Worm (Caenorhabditis elegans) whole organism, early embryonic: ENCODE data around the gene B0410.1.

Experiments used
- B0310.2 ChIP-seq: sonication (generic microtip); optimal IDR thresholded peaks from 2 replicates; lab custom pipeline; 2016; ENCODE audit warnings: mild to moderate bottlenecking, missing genetic modification characterization, missing compliant biosample characterization
- F13C5.2 ChIP-seq: sonication (generic microtip); optimal IDR thresholded peaks from 2 replicates; lab custom pipeline; 2017; ENCODE audit warnings: mild to moderate bottlenecking, missing genetic modification characterization, inconsistent platforms, missing compliant biosample characterization
- aly-1 ChIP-seq: sonication (generic microtip); optimal IDR thresholded peaks from 2 replicates; lab custom pipeline; 2016; ENCODE audit warnings: missing genetic modification characterization, missing compliant biosample characterization
- ama-1 ChIP-seq: fragments of 150-350 bp; optimal IDR thresholded peaks from 2 replicates; lab custom pipeline; 2014
- ceh-13 ChIP-seq: fragments of 200-800 bp; sonication (Bioruptor generic); optimal IDR thresholded peaks from 2 replicates; lab custom pipeline; 2018; ENCODE audit warnings: mild to moderate bottlenecking, missing genetic modification characterization, missing compliant biosample characterization
- ceh-36 ChIP-seq: sonication (generic microtip); optimal IDR thresholded peaks from 2 replicates; lab custom pipeline; 2016; ENCODE audit warnings: missing genetic modification characterization, inconsistent platforms, missing compliant biosample characterization
- ets-7 ChIP-seq: sonication (generic microtip); optimal IDR thresholded peaks from 2 replicates; lab custom pipeline; 2016; ENCODE audit warnings: missing genotype, missing genetic modification characterization, missing compliant biosample characterization
- flt-1 ChIP-seq: fragments of 200-800 bp; sonication (Bioruptor generic); IDR thresholded peaks from 2 replicates; pipeline ENCODE4 v1.3.6; 2022; ENCODE audit warnings: missing genetic modification characterization, missing compliant biosample characterization
- hmbx-1 ChIP-seq: sonication (generic microtip); optimal IDR thresholded peaks from 2 replicates; lab custom pipeline; 2016; ENCODE audit warnings: mild to moderate bottlenecking, missing genetic modification characterization, missing compliant biosample characterization
- hmg-4 ChIP-seq: fragments of 200-800 bp; sonication (Bioruptor generic); optimal IDR thresholded peaks from 2 replicates; lab custom pipeline; 2018; ENCODE audit warnings: mild to moderate bottlenecking, missing genetic modification characterization, missing compliant biosample characterization
- hnd-1 ChIP-seq: sonication (generic microtip); optimal IDR thresholded peaks from 2 replicates; lab custom pipeline; 2016; ENCODE audit warnings: missing genetic modification characterization, missing compliant biosample characterization
- pes-1 ChIP-seq: fragments of 200-800 bp; sonication (Bioruptor generic); IDR thresholded peaks from 2 replicates; pipeline ENCODE4 v1.3.6; 2022; ENCODE audit warnings: missing genetic modification reagents, missing genetic modification characterization, missing compliant biosample characterization
- scrt-1 ChIP-seq: fragments of 200-800 bp; sonication (Bioruptor generic); IDR thresholded peaks from 2 replicates; pipeline ENCODE4 v1.3.6; 2022; ENCODE audit warnings: missing genetic modification characterization, missing compliant biosample characterization
- sea-1 ChIP-seq: fragments of 200-800 bp; sonication (Bioruptor generic); conservative IDR thresholded peaks from 2 replicates; pipeline ENCODE4 v1.3.6; 2022; ENCODE audit warnings: missing genetic modification characterization, missing compliant biosample characterization
- tbx-11 ChIP-seq: fragments of 200-800 bp; sonication (Bioruptor generic); IDR thresholded peaks from 2 replicates; pipeline ENCODE4 v1.3.6; 2022; ENCODE audit warnings: missing genetic modification characterization, missing compliant biosample characterization
- tbx-37 ChIP-seq: fragments of 200-800 bp; sonication (Bioruptor generic); conservative IDR thresholded peaks from 2 replicates; pipeline ENCODE4 v1.3.6; 2022; ENCODE audit warnings: missing genetic modification reagents, missing genetic modification characterization, missing compliant biosample characterization
- tra-4 ChIP-seq: sonication (generic microtip); optimal IDR thresholded peaks from 2 replicates; lab custom pipeline; 2017; ENCODE audit warnings: missing genetic modification characterization, missing compliant biosample characterization

B0410.1 gene

DNA sequence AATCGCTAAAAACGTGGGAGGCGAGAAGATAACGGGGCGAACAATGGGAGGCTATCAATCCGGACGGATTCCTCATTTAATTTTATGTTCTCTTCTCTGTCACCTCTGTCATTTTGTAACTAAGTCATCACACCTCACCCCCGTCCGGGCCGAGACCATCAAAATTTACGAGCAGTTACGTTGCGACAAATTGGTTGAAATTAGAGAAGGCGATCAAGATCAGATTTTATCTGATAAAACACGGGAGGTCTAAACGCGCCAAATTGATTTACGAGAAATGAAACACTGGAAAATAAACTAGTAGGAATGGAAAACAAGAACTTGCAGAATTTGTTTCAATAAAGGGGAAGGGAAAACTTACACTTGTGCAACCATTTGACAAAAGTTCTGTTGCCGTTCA, 33.7 kb downstream of the B0410.1 start:
- no peak for TF ChIP-seq ceh-13
- no peak for TF ChIP-seq pes-1 (GFP tag; lab: Robert Waterston, UW)
- no peak for TF ChIP-seq aly-1 (tag; lab: Kevin White, UChicago)
- no peak for TF ChIP-seq F13C5.2
- no peak for TF ChIP-seq hmbx-1 (tag; lab: Kevin White, UChicago)
- TF ChIP-seq hmg-4 (GFP tag; lab: Kevin White, UChicago), result no peak
- no peak for TF ChIP-seq sea-1 (GFP tag; lab: Robert Waterston, UW)
- no peak for TF ChIP-seq flt-1 (GFP tag; lab: Robert Waterston, UW)
- TF ChIP-seq hnd-1 (tag; lab: Kevin White, UChicago), result no peak
- no peak for TF ChIP-seq ceh-36 (tag; lab: Kevin White, UChicago)
- no peak for TF ChIP-seq scrt-1 (GFP tag; lab: Robert Waterston, UW)
- no peak for TF ChIP-seq ama-1
- TF ChIP-seq tra-4, result no peak
- no peak for TF ChIP-seq ets-7 (tag; lab: Kevin White, UChicago)
- no peak for TF ChIP-seq tbx-37 (GFP tag; lab: Robert Waterston, UW)
- TF ChIP-seq tbx-11, result no peak

ce11 chrX:2931852-2932251, 37.5 kb downstream of the B0410.1 start:
- TF ChIP-seq hnd-1 (tag; lab: Kevin White, UChicago), result no peak
- no peak for TF ChIP-seq B0310.2 (tag; lab: Kevin White, UChicago)
- no peak for TF ChIP-seq sea-1 (GFP tag; lab: Robert Waterston, UW)
- no peak for TF ChIP-seq scrt-1 (GFP tag; lab: Robert Waterston, UW)
- no peak for TF ChIP-seq hmg-4 (GFP tag; lab: Kevin White, UChicago)
- no peak for TF ChIP-seq tbx-37 (GFP tag; lab: Robert Waterston, UW)
- no peak for TF ChIP-seq aly-1 (tag; lab: Kevin White, UChicago)
- no peak for TF ChIP-seq hmbx-1 (tag; lab: Kevin White, UChicago)

- TF ChIP-seq scrt-1 (GFP tag; lab: Robert Waterston, UW) (no peak), pes-1 (GFP tag; lab: Robert Waterston, UW) (no peak), ceh-13 (no peak), hmg-4 (GFP tag; lab: Kevin White, UChicago) (no peak), hmbx-1 (tag; lab: Kevin White, UChicago) (no peak)
These were observed 38.7 kb downstream of the B0410.1 start, which contains the start of gene fard-1 for ce11 chrX:2933061-2933460. Gene fard-1 (plus strand): TSS chrX:2933361.

- TF ChIP-seq tra-4, result no peak
- TF ChIP-seq pes-1 (GFP tag; lab: Robert Waterston, UW), result no peak
- TF ChIP-seq tbx-37 (GFP tag; lab: Robert Waterston, UW), result no peak
- no peak for TF ChIP-seq tbx-11
- TF ChIP-seq hnd-1 (tag; lab: Kevin White, UChicago), result no peak
- TF ChIP-seq ama-1, result no peak
- TF ChIP-seq sea-1 (GFP tag; lab: Robert Waterston, UW), result no peak
- TF ChIP-seq hmbx-1 (tag; lab: Kevin White, UChicago), result no peak
- TF ChIP-seq B0310.2 (tag; lab: Kevin White, UChicago), result no peak
- no peak for TF ChIP-seq ceh-13
- TF ChIP-seq hmg-4 (GFP tag; lab: Kevin White, UChicago), result no peak
- no peak for TF ChIP-seq scrt-1 (GFP tag; lab: Robert Waterston, UW)
- no peak for TF ChIP-seq ceh-36 (tag; lab: Kevin White, UChicago)
- no peak for TF ChIP-seq ets-7 (tag; lab: Kevin White, UChicago)
- TF ChIP-seq aly-1 (tag; lab: Kevin White, UChicago), result no peak
- no peak for TF ChIP-seq flt-1 (GFP tag; lab: Robert Waterston, UW)
- no peak for TF ChIP-seq F13C5.2
These were observed 44.7 kb downstream of the B0410.1 start for ce11 chrX:2939085-2939484.

ce11 chrX:2939526-2939925, 45.2 kb downstream of the B0410.1 start:
- no peak for TF ChIP-seq scrt-1 (GFP tag; lab: Robert Waterston, UW)
- TF ChIP-seq F13C5.2, result no peak
- TF ChIP-seq flt-1 (GFP tag; lab: Robert Waterston, UW), result no peak
- no peak for TF ChIP-seq pes-1 (GFP tag; lab: Robert Waterston, UW)
- no peak for TF ChIP-seq aly-1 (tag; lab: Kevin White, UChicago)
- no peak for TF ChIP-seq tbx-11
- no peak for TF ChIP-seq hmbx-1 (tag; lab: Kevin White, UChicago)
- no peak for TF ChIP-seq ets-7 (tag; lab: Kevin White, UChicago)
- no peak for TF ChIP-seq B0310.2 (tag; lab: Kevin White, UChicago)
- TF ChIP-seq ceh-13, result no peak
- TF ChIP-seq hmg-4 (GFP tag; lab: Kevin White, UChicago), result no peak
- no peak for TF ChIP-seq sea-1 (GFP tag; lab: Robert Waterston, UW)
- no peak for TF ChIP-seq ceh-36 (tag; lab: Kevin White, UChicago)
- TF ChIP-seq ama-1, result no peak
- TF ChIP-seq tbx-37 (GFP tag; lab: Robert Waterston, UW), result no peak
- no peak for TF ChIP-seq tra-4
- TF ChIP-seq hnd-1 (tag; lab: Kevin White, UChicago), result no peak

DNA sequence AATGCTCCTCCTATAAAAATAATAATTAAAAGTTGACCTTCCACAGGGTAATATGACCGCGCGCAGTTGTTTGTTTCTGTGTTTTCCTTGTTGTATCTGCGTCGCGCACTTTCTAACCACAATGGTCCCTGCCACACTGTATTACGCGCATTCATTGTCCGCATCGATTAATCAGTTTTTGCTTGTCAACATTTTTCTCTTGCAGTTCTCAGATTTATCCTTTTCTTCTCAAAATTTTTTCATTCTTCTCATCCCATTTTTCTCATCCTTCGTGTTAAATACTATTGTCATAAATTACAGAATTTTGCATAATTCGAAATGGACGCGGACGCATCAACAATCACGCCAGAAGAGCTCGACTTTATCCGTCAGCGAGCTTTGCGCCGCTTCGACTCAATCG, 46.2 kb downstream of the B0410.1 start, which contains the start of gene pfk-1.1:
Gene pfk-1.1 (plus strand): TSS at position 301 of the 400 bp plus-strand sequence.
- TF ChIP-seq F13C5.2 (no peak), ceh-13 (no peak)

DNA sequence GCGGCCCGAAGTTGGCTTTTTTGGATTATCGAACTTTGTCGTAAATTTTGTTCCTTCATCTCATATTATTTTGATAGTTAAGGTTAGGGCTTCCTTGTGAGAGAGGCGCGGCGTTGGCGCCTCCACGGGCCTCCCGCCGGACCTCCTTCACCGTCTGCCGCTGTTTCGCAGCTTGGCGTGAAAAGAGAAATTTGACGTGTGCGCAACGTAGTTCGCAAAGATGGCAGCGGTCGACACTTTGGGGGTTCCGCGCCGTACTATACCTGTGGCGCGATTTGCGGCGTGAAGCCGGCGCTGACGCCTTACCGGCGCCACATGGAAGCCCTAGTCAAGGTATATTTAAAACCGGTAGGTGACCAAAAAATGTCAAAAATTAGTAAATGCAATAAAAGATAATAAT, 48.0 kb downstream of the B0410.1 start:
- TF ChIP-seq flt-1 (GFP tag; lab: Robert Waterston, UW) (no peak), ets-7 (tag; lab: Kevin White, UChicago) (no peak), ceh-13 (no peak), tra-4 (no peak), pes-1 (GFP tag; lab: Robert Waterston, UW) (no peak), tbx-11 (no peak), F13C5.2 (no peak), sea-1 (GFP tag; lab: Robert Waterston, UW) (no peak), tbx-37 (GFP tag; lab: Robert Waterston, UW) (no peak), scrt-1 (GFP tag; lab: Robert Waterston, UW) (no peak), B0310.2 (tag; lab: Kevin White, UChicago) (no peak), hnd-1 (tag; lab: Kevin White, UChicago) (no peak), hmbx-1 (tag; lab: Kevin White, UChicago) (no peak), ama-1 (no peak), ceh-36 (tag; lab: Kevin White, UChicago) (no peak), aly-1 (tag; lab: Kevin White, UChicago) (no peak), hmg-4 (GFP tag; lab: Kevin White, UChicago) (no peak)
